Fruit fly (Drosophila melanogaster) whole organism, embryonic: ENCODE measurements around the gene Seipin.

Experiments
- ATbp ChIP-seq: fragments of 200-800 bp; sonication (Bioruptor generic); optimal IDR thresholded peaks from 2 replicates; lab custom pipeline; 2017; ENCODE audit warnings: missing biosample characterization, mild to moderate bottlenecking, missing genetic modification characterization, missing genetic modification reagents
- Abd-B ChIP-seq: fragments of 200-800 bp; sonication (Bioruptor generic); optimal IDR thresholded peaks from 2 replicates; lab custom pipeline; 2018; ENCODE audit warnings: missing biosample characterization, mild to moderate bottlenecking, missing genetic modification characterization, moderate library complexity
- Bteb2 ChIP-seq: fragments of 200-800 bp; sonication (Bioruptor generic); optimal IDR thresholded peaks from 2 replicates; lab custom pipeline; 2016; ENCODE audit warnings: missing biosample characterization, missing genetic modification characterization
- CG10267 ChIP-seq: fragments of 200-800 bp; sonication (Bioruptor generic); optimal IDR thresholded peaks from 2 replicates; lab custom pipeline; 2018; ENCODE audit warnings: missing biosample characterization, mild to moderate bottlenecking, missing genetic modification characterization, moderate library complexity
- CG10543 ChIP-seq: fragments of 200-800 bp; sonication (Bioruptor generic); optimal IDR thresholded peaks from 3 replicates; lab custom pipeline; 2017; ENCODE audit warnings: missing biosample characterization, mild to moderate bottlenecking, missing genetic modification characterization, moderate library complexity
- CG10565 ChIP-seq: fragments of 200-800 bp; sonication (Bioruptor generic); optimal IDR thresholded peaks from 3 replicates; lab custom pipeline; 2016; ENCODE audit warnings: missing biosample characterization, mild to moderate bottlenecking, missing genetic modification characterization
- CG11695 ChIP-seq: fragments of 200-800 bp; sonication (Bioruptor generic); IDR thresholded peaks from 3 replicates; pipeline ENCODE4 v1.3.6; 2022; ENCODE audit warnings: missing biosample characterization, missing genetic modification characterization
- CG11696 ChIP-seq: fragments of 200-800 bp; sonication (Bioruptor generic); IDR thresholded peaks from 2 replicates; pipeline ENCODE4 v1.3.6; 2022; ENCODE audit warnings: missing biosample characterization, missing genetic modification characterization
- CG13287 ChIP-seq: fragments of 200-800 bp; sonication (Bioruptor generic); IDR thresholded peaks from 2 replicates; pipeline ENCODE4 v1.3.6; 2022; ENCODE audit warnings: missing biosample characterization, missing genetic modification characterization; ENCODE audit not compliant: partially characterized antibody
- CG13775 ChIP-seq: fragments of 200-800 bp; sonication (Bioruptor generic); optimal IDR thresholded peaks from 3 replicates; lab custom pipeline; 2017; ENCODE audit warnings: missing biosample characterization, mild to moderate bottlenecking, missing genetic modification characterization
- CG14441 ChIP-seq: fragments of 200-800 bp; sonication (Bioruptor generic); IDR thresholded peaks from 2 replicates; pipeline ENCODE4 v1.3.6; 2022; ENCODE audit warnings: missing biosample characterization, missing genetic modification characterization
- CG16815 ChIP-seq: fragments of 200-800 bp; sonication (Bioruptor generic); optimal IDR thresholded peaks from 3 replicates; lab custom pipeline; 2017; ENCODE audit warnings: missing biosample characterization, mild to moderate bottlenecking, missing genetic modification characterization
- CG16863 ChIP-seq: fragments of 200-800 bp; sonication (Bioruptor generic); optimal IDR thresholded peaks from 3 replicates; lab custom pipeline; 2016; ENCODE audit warnings: missing biosample characterization, missing genetic modification characterization
- CG17361 ChIP-seq: fragments of 200-800 bp; sonication (Bioruptor generic); IDR thresholded peaks from 3 replicates; pipeline ENCODE4 v1.3.6; 2022; ENCODE audit warnings: missing biosample characterization, missing genetic modification characterization
- CG31365 ChIP-seq: fragments of 200-800 bp; sonication (Bioruptor generic); optimal IDR thresholded peaks from 2 replicates; lab custom pipeline; 2018; ENCODE audit warnings: missing biosample characterization, mild to moderate bottlenecking, missing genetic modification characterization
- CG32532 ChIP-seq: fragments of 200-800 bp; sonication (Bioruptor generic); IDR thresholded peaks from 2 replicates; pipeline ENCODE4 v1.3.6; 2022; ENCODE audit warnings: missing biosample characterization, missing genetic modification characterization
- CG34224 ChIP-seq: fragments of 200-800 bp; sonication (Bioruptor generic); IDR thresholded peaks from 3 replicates; pipeline ENCODE4 v1.3.6; 2022; ENCODE audit warnings: missing biosample characterization, missing genetic modification characterization; ENCODE audit not compliant: partially characterized antibody
- CG34376 ChIP-seq: fragments of 200-800 bp; sonication (Bioruptor generic); optimal IDR thresholded peaks from 2 replicates; lab custom pipeline; 2018; ENCODE audit warnings: missing biosample characterization, mild to moderate bottlenecking, missing genetic modification characterization
- CG7271 ChIP-seq: fragments of 200-800 bp; sonication (Bioruptor generic); optimal IDR thresholded peaks from 2 replicates; lab custom pipeline; 2018; ENCODE audit warnings: missing biosample characterization, mild to moderate bottlenecking, missing genetic modification characterization, moderate library complexity
- CG7786 ChIP-seq: fragments of 200-800 bp; sonication (Bioruptor generic); optimal IDR thresholded peaks from 2 replicates; lab custom pipeline; 2016; ENCODE audit warnings: missing biosample characterization, missing genetic modification characterization
- CG9215 ChIP-seq: fragments of 200-800 bp; sonication (Bioruptor generic); IDR thresholded peaks from 2 replicates; pipeline ENCODE4 v1.3.6; 2022; ENCODE audit warnings: missing biosample characterization, missing genetic modification characterization
- D19B ChIP-seq: fragments of 200-800 bp; sonication (Bioruptor generic); optimal IDR thresholded peaks from 2 replicates; lab custom pipeline; 2017; ENCODE audit warnings: missing biosample characterization, mild to moderate bottlenecking, missing genetic modification characterization
- Deaf1 ChIP-seq: fragments of 200-800 bp; optimal IDR thresholded peaks from 3 replicates; lab custom pipeline; 2019; ENCODE audit warnings: missing biosample characterization, mild to moderate bottlenecking, missing genetic modification characterization, moderate library complexity
- Eip74EF ChIP-seq, 2 experiments: fragments of 200-800 bp in 1 of 2; fragments of >200 bp in 1 of 2; sonication (Bioruptor generic) in 1 of 2; optimal IDR thresholded peaks; 2 replicates each; lab custom pipeline; 2017 to 2019; ENCODE audit warnings: missing biosample characterization in 2 of 2, missing genetic modification characterization in 2 of 2, mild to moderate bottlenecking in 1 of 2, moderate library complexity in 1 of 2
- Hmx ChIP-seq: fragments of 200-800 bp; sonication (Bioruptor generic); optimal IDR thresholded peaks from 2 replicates; lab custom pipeline; 2016; ENCODE audit warnings: missing biosample characterization, missing genetic modification characterization
- Hr78 ChIP-seq, 2 experiments: fragments of 200-800 bp in 1 of 2; fragments of >200 bp in 1 of 2; sonication (Bioruptor generic) in 1 of 2; optimal IDR thresholded peaks; 2 replicates each; lab custom pipeline; 2017 to 2019; ENCODE audit warnings: missing biosample characterization in 2 of 2, missing genetic modification characterization in 2 of 2, mild to moderate bottlenecking in 1 of 2, moderate library complexity in 1 of 2
- Oli ChIP-seq: fragments of 200-800 bp; sonication (Bioruptor generic); optimal IDR thresholded peaks from 2 replicates; lab custom pipeline; 2018; ENCODE audit warnings: missing biosample characterization, mild to moderate bottlenecking, missing genetic modification characterization, moderate library complexity
- Ptx1 ChIP-seq: fragments of 200-800 bp; sonication (Bioruptor generic); IDR thresholded peaks from 2 replicates; pipeline ENCODE4 v1.3.6; 2022; ENCODE audit warnings: missing biosample characterization, missing genetic modification characterization
- Ravus ChIP-seq: fragments of 200-800 bp; sonication (Bioruptor generic); IDR thresholded peaks from 2 replicates; pipeline ENCODE4 v1.3.6; 2022; ENCODE audit warnings: missing biosample characterization, missing genetic modification characterization
- Side ChIP-seq: fragments of 200-800 bp; sonication (Bioruptor generic); optimal IDR thresholded peaks from 2 replicates; lab custom pipeline; 2016; ENCODE audit warnings: missing biosample characterization, missing genetic modification characterization
- Stat92E ChIP-seq, 3 experiments: fragments of >200 bp in 2 of 3; fragments of 200-800 bp in 1 of 3; sonication (Bioruptor generic) in 1 of 3; optimal IDR thresholded peaks; 2 replicates each; lab custom pipeline; 2017 to 2019; ENCODE audit warnings: missing biosample characterization in 3 of 3, missing genetic modification characterization in 3 of 3, mild to moderate bottlenecking in 1 of 3, moderate library complexity in 1 of 3
- al ChIP-seq: fragments of 200-800 bp; sonication (Bioruptor generic); IDR thresholded peaks from 2 replicates; pipeline ENCODE4 v1.3.6; 2022; ENCODE audit warnings: missing biosample characterization, missing genetic modification characterization
- amos ChIP-seq: fragments of 200-800 bp; sonication (Bioruptor generic); IDR thresholded peaks from 2 replicates; pipeline ENCODE4 v1.3.6; 2022; ENCODE audit warnings: missing biosample characterization, missing genetic modification characterization; ENCODE audit not compliant: partially characterized antibody
- ase ChIP-seq: fragments of 200-800 bp; sonication (Bioruptor generic); IDR thresholded peaks from 3 replicates; pipeline ENCODE4 v1.3.6; 2022; ENCODE audit warnings: missing biosample characterization, missing genetic modification characterization
- bbx ChIP-seq: fragments of 200-800 bp; sonication (Bioruptor generic); IDR thresholded peaks from 2 replicates; pipeline ENCODE4 v1.3.6; 2022; ENCODE audit warnings: missing biosample characterization, missing genetic modification characterization; ENCODE audit not compliant: partially characterized antibody
- cg ChIP-seq: fragments of 200-800 bp; sonication (Bioruptor generic); optimal IDR thresholded peaks from 3 replicates; lab custom pipeline; 2019; ENCODE audit warnings: missing biosample characterization, mild to moderate bottlenecking, missing genetic modification characterization, moderate library complexity
- eyg ChIP-seq: fragments of 200-800 bp; sonication (Bioruptor generic); optimal IDR thresholded peaks from 3 replicates; lab custom pipeline; 2016; ENCODE audit warnings: missing biosample characterization, missing genetic modification characterization
- fu2 ChIP-seq: fragments of 200-800 bp; sonication (Bioruptor generic); optimal IDR thresholded peaks from 2 replicates; lab custom pipeline; 2016; ENCODE audit warnings: missing biosample characterization, missing genetic modification characterization
- knrl ChIP-seq: fragments of 200-800 bp; sonication (Bioruptor generic); IDR thresholded peaks from 3 replicates; pipeline ENCODE4 v1.3.6; 2022; ENCODE audit warnings: missing biosample characterization, missing genetic modification characterization; ENCODE audit not compliant: partially characterized antibody
- lov ChIP-seq, 2 experiments: fragments of 200-800 bp in 1 of 2; fragments of >200 bp in 1 of 2; sonication (Bioruptor generic) in 1 of 2; IDR thresholded peaks in 1 of 2; optimal IDR thresholded peaks in 1 of 2; 2 replicates in 1 of 2; 3 replicates in 1 of 2; pipeline versions ENCODE4 v1.3.6 to Lab custom; 2017 to 2022; ENCODE audit warnings: missing biosample characterization in 1 of 2, missing genetic modification characterization in 1 of 2
- nmo ChIP-seq: fragments of 200-800 bp; sonication (Bioruptor generic); optimal IDR thresholded peaks from 2 replicates; lab custom pipeline; 2018; ENCODE audit warnings: missing biosample characterization, mild to moderate bottlenecking, missing genetic modification characterization, moderate library complexity
- otp ChIP-seq: fragments of 200-800 bp; sonication (Bioruptor generic); IDR thresholded peaks from 3 replicates; pipeline ENCODE4, ENCODE4 v1.3.6; 2022; ENCODE audit warnings: missing biosample characterization, missing genetic modification characterization
- prd ChIP-seq, 3 experiments: fragments of >200 bp in 2 of 3; fragments of 200-800 bp in 1 of 3; sonication (Bioruptor generic) in 1 of 3; optimal IDR thresholded peaks in 2 of 3; IDR thresholded peaks in 1 of 3; 2 replicates in 2 of 3; 3 replicates in 1 of 3; pipeline versions ENCODE4 v1.3.6 to Lab custom; 2017 to 2022; ENCODE audit warnings: missing biosample characterization in 1 of 3, missing genetic modification characterization in 1 of 3
- ro ChIP-seq: fragments of 200-800 bp; sonication (Bioruptor generic); IDR thresholded peaks from 2 replicates; pipeline ENCODE4 v1.3.6; 2022; ENCODE audit warnings: missing biosample characterization, missing genetic modification characterization
- tgo ChIP-seq: fragments of 200-800 bp; sonication (Bioruptor generic); IDR thresholded peaks from 3 replicates; pipeline ENCODE4 v1.3.6; 2022; ENCODE audit warnings: missing biosample characterization, missing genetic modification characterization
- tx ChIP-seq: fragments of 200-800 bp; sonication (Bioruptor generic); optimal IDR thresholded peaks from 2 replicates; lab custom pipeline; 2016; ENCODE audit warnings: missing biosample characterization, missing genetic modification characterization
- vvl ChIP-seq: fragments of 200-800 bp; sonication (Bioruptor generic); IDR thresholded peaks from 2 replicates; pipeline ENCODE4 v1.3.6; 2022; ENCODE audit warnings: missing biosample characterization, missing genetic modification characterization

The Seipin gene

dm6 chrX:2647950-2648613, 28.5 kb downstream of the Seipin start (continued):
- TF ChIP-seq al (0 out of 2 replicates have a peak, but pooled peaks have one; percentile 42), CG11696 (GFP tag; lab: Robert Waterston, UW) (0 out of 2 replicates have a peak, but pooled peaks have one; percentile 64), CG16863 (GFP tag; lab: Kevin White, UChicago) (no peak), CG11695 (GFP tag; lab: Robert Waterston, UW) (0 out of 3 replicates have a peak, but pooled peaks have one; percentile 37), CG17361 (GFP tag; lab: Robert Waterston, UW) (no peak), D19B (no peak), CG10565 (no peak), knrl (GFP tag; lab: Robert Waterston, UW) (0 out of 3 replicates have a peak, but pooled peaks have one; percentile 6), Bteb2 (GFP tag; lab: Kevin White, UChicago) (no peak), CG34376 (no peak), fu2 (GFP tag; lab: Kevin White, UChicago) (no peak), CG16815 (no peak), tgo (no peak), Oli (no peak), CG34224 (GFP tag; lab: Robert Waterston, UW) (no peak), CG13775 (GFP tag; lab: Kevin White, UChicago) (no peak), otp (GFP tag; lab: Robert Waterston, UW) (no peak), CG7786 (GFP tag; lab: Kevin White, UChicago) (no peak), CG7271 (tag; lab: Kevin White, UChicago) (no peak), Hmx (GFP tag; lab: Kevin White, UChicago) (no peak), tx (GFP tag; lab: Kevin White, UChicago) (no peak), ro (GFP tag; lab: Robert Waterston, UW) (no peak), eyg (no peak), Hr78 (GFP tag; optimal IDR thresholded peaks at IDR 0.05; lab: Kevin White, UChicago) (no peak), Deaf1 (tag; lab: Kevin White, UChicago) (no peak), vvl (GFP tag; lab: Robert Waterston, UW) (peak; percentile 14; the same call in 1 of the 2 replicates), CG32532 (peak; percentile 36; the same call in 1 of the 2 replicates), CG31365 (tag; lab: Kevin White, UChicago) (no peak), nmo (GFP tag; lab: Kevin White, UChicago) (no peak), Abd-B (GFP tag; lab: Kevin White, UChicago) (no peak), amos (GFP tag; lab: Robert Waterston, UW) (no peak), ase (GFP tag; lab: Robert Waterston, UW) (0 out of 3 replicates have a peak, but pooled peaks have one; percentile 18), CG10543 (no peak), CG14441 (0 out of 2 replicates have a peak, but pooled peaks have one; percentile 17), bbx (GFP tag; lab: Robert Waterston, UW) (no peak), prd (optimal IDR thresholded peaks at IDR 0.05; lab: Kevin White, UChicago) (no peak), prd (GFP tag; IDR thresholded peaks at IDR 0.05; lab: Robert Waterston, UW) (0 out of 3 replicates have a peak, but pooled peaks have one; percentile 16), Side (no peak), Eip74EF (GFP tag; optimal IDR thresholded peaks at IDR 0.05; lab: Kevin White, UChicago) (no peak), cg (no peak), Ravus (no peak), CG9215 (GFP tag; lab: Robert Waterston, UW) (no peak), lov (optimal IDR thresholded peaks at IDR 0.05; lab: Kevin White, UChicago) (no peak), lov (GFP tag; IDR thresholded peaks at IDR 0.05; lab: Robert Waterston, UW) (no peak), ATbp (no peak), CG13287 (GFP tag; lab: Robert Waterston, UW) (no peak), Stat92E (GFP tag; optimal IDR thresholded peaks at IDR 0.05; lab: Kevin White, UChicago) (peak in 1 of 3 experiments; percentile 18), CG10267 (no peak), Ptx1 (GFP tag; lab: Robert Waterston, UW) (0 out of 2 replicates have a peak, but pooled peaks have one; percentile 21)
